Worm (Caenorhabditis elegans): ENCODE measurements around the gene F53H4.2.

Gene F53H4.2

ce11 chrX:15828059-15828458, 28.9 kb upstream of the F53H4.2 start, which contains the start of gene Y7A5A.20:
Y7A5A.20 (plus strand) TSS chrX:15828359.
- TF ChIP-seq nhr-10 (tag; optimal IDR thresholded peaks at IDR 0.05) (no peak), unc-55 (GFP tag; optimal IDR thresholded peaks at IDR 0.05) (no peak), unc-39 (tag; optimal IDR thresholded peaks at IDR 0.05) (no peak), elt-3 (tag; optimal IDR thresholded peaks at IDR 0.05) (no peak), sem-4 (tag; optimal IDR thresholded peaks at IDR 0.05) (no peak), crh-2 (tag; optimal IDR thresholded peaks at IDR 0.05) (no peak), dmd-4 (tag; optimal IDR thresholded peaks at IDR 0.05) (no peak), zag-1 (tag; optimal IDR thresholded peaks at IDR 0.05) (no peak), ceh-16 (tag; optimal IDR thresholded peaks at IDR 0.05) (no peak), nhr-21 (tag; optimal IDR thresholded peaks at IDR 0.05) (no peak), ZK546.5 (tag; optimal IDR thresholded peaks at IDR 0.05) (no peak), peb-1 (tag; optimal IDR thresholded peaks at IDR 0.05) (no peak)

ce11 chrX:15831537-15831936, 25.4 kb upstream of the F53H4.2 start:
- TF ChIP-seq mbf-1 (tag; optimal IDR thresholded peaks at IDR 0.05): no peak
- TF ChIP-seq sem-4 (tag; optimal IDR thresholded peaks at IDR 0.05): no peak
- TF ChIP-seq ztf-11 (tag; optimal IDR thresholded peaks at IDR 0.05): no peak
- TF ChIP-seq ztf-4 (tag; optimal IDR thresholded peaks at IDR 0.05): no peak
- no peak for TF ChIP-seq elt-3 (tag; optimal IDR thresholded peaks at IDR 0.05)
- TF ChIP-seq gmeb-1 (tag; optimal IDR thresholded peaks at IDR 0.05): no peak
- no peak for TF ChIP-seq dmd-4 (tag; optimal IDR thresholded peaks at IDR 0.05)
- no peak for TF ChIP-seq ztf-1 (GFP tag; conservative IDR thresholded peaks at IDR 0.05)
- no peak for TF ChIP-seq nhr-6 (tag; optimal IDR thresholded peaks at IDR 0.05)

ce11 chrX:15838496-15838948, 18.4 kb upstream of the F53H4.2 start, which contains the start of gene acox-1.6:
acox-1.6 (minus strand) TSS chrX:15838546.
- TF ChIP-seq fos-1 (tag; optimal IDR thresholded peaks at IDR 0.05) (peak; percentile 46), mbf-1 (tag; optimal IDR thresholded peaks at IDR 0.05) (no peak), gmeb-1 (tag; optimal IDR thresholded peaks at IDR 0.05) (no peak), sem-4 (tag; optimal IDR thresholded peaks at IDR 0.05) (no peak), Y55F3AM.14 (GFP tag; optimal IDR thresholded peaks at IDR 0.05) (no peak)

- TF ChIP-seq Y55F3AM.14 (GFP tag; optimal IDR thresholded peaks at IDR 0.05) (peak; percentile 98), nhr-23 (tag; optimal IDR thresholded peaks at IDR 0.05) (no peak), blmp-1 (tag; optimal IDR thresholded peaks at IDR 0.05; ENCODE audit: insufficient read depth) (peak; percentile 82), lin-39 (tag; optimal IDR thresholded peaks at IDR 0.05) (peak; percentile 61), fos-1 (tag; optimal IDR thresholded peaks at IDR 0.05) (peak; percentile 99), lin-11 (tag; optimal IDR thresholded peaks at IDR 0.05) (peak; percentile 93), crh-2 (tag; optimal IDR thresholded peaks at IDR 0.05) (peak; percentile 100), unc-55 (GFP tag; optimal IDR thresholded peaks at IDR 0.05) (peak; percentile 98), nhr-129 (tag; optimal IDR thresholded peaks at IDR 0.05) (peak; percentile 99), mdl-1 (tag; optimal IDR thresholded peaks at IDR 0.05) (peak; percentile 96 to 97), ama-1 (optimal IDR thresholded peaks at IDR 0.05) (no peak), gmeb-1 (tag; optimal IDR thresholded peaks at IDR 0.05) (peak; percentile 90), peb-1 (tag; optimal IDR thresholded peaks at IDR 0.05) (peak; percentile 65), nhr-11 (tag; optimal IDR thresholded peaks at IDR 0.05) (peak; percentile 3), skn-1 (tag; optimal IDR thresholded peaks at IDR 0.05) (peak; percentile 64), unc-39 (tag; optimal IDR thresholded peaks at IDR 0.05) (peak; percentile 78), alr-1 (tag; optimal IDR thresholded peaks at IDR 0.05) (no peak), mbf-1 (tag; optimal IDR thresholded peaks at IDR 0.05) (peak; percentile 13), sma-3 (GFP tag; optimal IDR thresholded peaks at IDR 0.05) (peak; percentile 99), nhr-21 (tag; optimal IDR thresholded peaks at IDR 0.05) (peak; percentile 99), C34F6.9 (tag; optimal IDR thresholded peaks at IDR 0.05) (peak; percentile 94), ztf-11 (tag; optimal IDR thresholded peaks at IDR 0.05) (peak; percentile 53), F13H6.1 (tag; optimal IDR thresholded peaks at IDR 0.05) (peak; percentile 99), nhr-237 (tag; optimal IDR thresholded peaks at IDR 0.05) (peak; percentile 78), ztf-1 (GFP tag; conservative IDR thresholded peaks at IDR 0.05) (no peak), elt-1 (tag; optimal IDR thresholded peaks at IDR 0.05) (no peak), ceh-82 (tag; optimal IDR thresholded peaks at IDR 0.05) (peak; percentile 93), dmd-4 (tag; optimal IDR thresholded peaks at IDR 0.05) (no peak), nhr-12 (tag; optimal IDR thresholded peaks at IDR 0.05) (no peak), sma-9 (GFP tag; optimal IDR thresholded peaks at IDR 0.05) (peak; percentile 99), sma-9 (tag; optimal IDR thresholded peaks at IDR 0.05) (peak; percentile 63), ZK546.5 (tag; optimal IDR thresholded peaks at IDR 0.05) (peak; percentile 62), nhr-77 (tag; optimal IDR thresholded peaks at IDR 0.05) (peak; percentile 91), nhr-6 (tag; optimal IDR thresholded peaks at IDR 0.05) (peak; percentile 95), ztf-4 (tag; optimal IDR thresholded peaks at IDR 0.05) (peak; percentile 95), aly-2 (tag; optimal IDR thresholded peaks at IDR 0.05) (no peak), snpc-4 (tag; optimal IDR thresholded peaks at IDR 0.05) (peak; percentile 91), nhr-10 (tag; optimal IDR thresholded peaks at IDR 0.05) (peak; percentile 89), mab-5 (tag; optimal IDR thresholded peaks at IDR 0.05) (peak; percentile 90), unc-62 (GFP tag; optimal IDR thresholded peaks at IDR 0.05) (peak; percentile 71), zag-1 (tag; optimal IDR thresholded peaks at IDR 0.05) (peak; percentile 99), lin-13 (GFP tag; optimal IDR thresholded peaks at IDR 0.05) (peak; percentile 98)
These were observed 15.8 kb upstream of the F53H4.2 start, which contains the start of gene serp-1.1 for ce11 chrX:15841086-15841622. serp-1.1 (plus strand) TSS chrX:15841572.

Data from whole organism, L2 larva.